Fruit fly (Drosophila melanogaster) whole organism, adult: ENCODE data around the gene p24-2.
"Not testable (repeated sequence)": the region's sequence is repeated elsewhere in the genome, so short reads cannot be mapped to it uniquely, and the experiment has no call there.

Experiments used
- CG11617 ChIP-seq: fragments of 200-800 bp; sonication (Bioruptor generic); optimal IDR thresholded peaks from 2 replicates; lab custom pipeline; 2017; ENCODE audit warnings: mild to moderate bottlenecking, missing biosample characterization, missing genetic modification reagents, missing genetic modification characterization
- CG12768 ChIP-seq: fragments of 200-800 bp; sonication (Bioruptor generic); optimal IDR thresholded peaks from 2 replicates; lab custom pipeline; 2017; ENCODE audit warnings: missing biosample characterization, missing genetic modification characterization, mild to moderate bottlenecking, moderate library complexity, missing genetic modification reagents
- CG14711 ChIP-seq: fragments of 200-800 bp; sonication (Bioruptor generic); optimal IDR thresholded peaks from 2 replicates; lab custom pipeline; 2018; ENCODE audit warnings: missing biosample characterization, mild to moderate bottlenecking, missing genetic modification characterization, moderate library complexity
- CG1620 ChIP-seq: fragments of 200-800 bp; sonication (Bioruptor generic); optimal IDR thresholded peaks from 2 replicates; lab custom pipeline; 2016; ENCODE audit warnings: missing biosample characterization, missing genetic modification characterization
- CG33017 ChIP-seq: fragments of 200-800 bp; sonication (Bioruptor generic); optimal IDR thresholded peaks from 2 replicates; lab custom pipeline; 2018; ENCODE audit warnings: missing biosample characterization, mild to moderate bottlenecking, missing genetic modification characterization, moderate library complexity
- CG5204 ChIP-seq: fragments of 200-800 bp; sonication (Bioruptor generic); optimal IDR thresholded peaks from 2 replicates; lab custom pipeline; 2016; ENCODE audit warnings: missing biosample characterization, missing genetic modification characterization
- CG7045 ChIP-seq: fragments of 200-800 bp; sonication (Bioruptor generic); optimal IDR thresholded peaks from 2 replicates; lab custom pipeline; 2017; ENCODE audit warnings: missing biosample characterization, mild to moderate bottlenecking, missing genetic modification characterization
- CG7101 ChIP-seq: fragments of 200-800 bp; sonication (Bioruptor generic); optimal IDR thresholded peaks from 2 replicates; lab custom pipeline; 2018; ENCODE audit warnings: missing biosample characterization, mild to moderate bottlenecking, missing genetic modification characterization, moderate library complexity
- Clk ChIP-seq: fragments of 200-800 bp; sonication (Bioruptor generic); optimal IDR thresholded peaks from 2 replicates; lab custom pipeline; 2017; ENCODE audit warnings: missing biosample characterization, missing genetic modification characterization
- Crg-1 ChIP-seq: fragments of 200-800 bp; sonication (Bioruptor generic); optimal IDR thresholded peaks from 2 replicates; lab custom pipeline; 2016; ENCODE audit warnings: missing biosample characterization, missing genetic modification characterization
- Hr96 ChIP-seq: fragments of 200-800 bp; sonication (Bioruptor generic); optimal IDR thresholded peaks from 2 replicates; lab custom pipeline; 2016; ENCODE audit warnings: missing biosample characterization, missing genetic modification characterization
- Mnt ChIP-seq: fragments of 200-800 bp; sonication (Bioruptor generic); optimal IDR thresholded peaks from 2 replicates; lab custom pipeline; 2016; ENCODE audit warnings: missing biosample characterization, mild to moderate bottlenecking, missing genetic modification characterization
- bab1 ChIP-seq: fragments of 200-800 bp; sonication (Bioruptor generic); optimal IDR thresholded peaks from 3 replicates; lab custom pipeline; 2019; ENCODE audit warnings: missing biosample characterization, mild to moderate bottlenecking, missing genetic modification characterization, moderate library complexity
- cic ChIP-seq: fragments of 200-800 bp; sonication (Bioruptor generic); optimal IDR thresholded peaks from 2 replicates; lab custom pipeline; 2017; ENCODE audit warnings: missing biosample characterization, mild to moderate bottlenecking, missing genetic modification characterization, moderate library complexity
- cnc ChIP-seq, 2 experiments: fragments of >200 bp; optimal IDR thresholded peaks; 2 replicates each; lab custom pipeline; 2017
- kay ChIP-seq: fragments of 200-800 bp; sonication (Bioruptor generic); peaks from one replicate; lab custom pipeline; 2016; ENCODE audit warnings: missing biosample characterization, missing genetic modification characterization, borderline replicate concordance
- ovo ChIP-seq: fragments of 200-800 bp; sonication (Bioruptor generic); optimal IDR thresholded peaks from 2 replicates; lab custom pipeline; 2016; ENCODE audit warnings: missing biosample characterization, missing genetic modification characterization
- pad ChIP-seq: fragments of 200-800 bp; sonication (Bioruptor generic); optimal IDR thresholded peaks from 3 replicates; lab custom pipeline; 2017; ENCODE audit warnings: missing biosample characterization, missing genetic modification characterization, mild to moderate bottlenecking, moderate library complexity, missing genetic modification reagents
- tj ChIP-seq: fragments of 200-800 bp; sonication (Bioruptor generic); optimal IDR thresholded peaks from 3 replicates; lab custom pipeline; 2017; ENCODE audit warnings: missing biosample characterization, mild to moderate bottlenecking, missing genetic modification characterization, moderate library complexity
- toe ChIP-seq: fragments of 200-800 bp; sonication (Bioruptor generic); optimal IDR thresholded peaks from 2 replicates; lab custom pipeline; 2016; ENCODE audit warnings: missing biosample characterization, missing genetic modification characterization

p24-2 gene

DNA sequence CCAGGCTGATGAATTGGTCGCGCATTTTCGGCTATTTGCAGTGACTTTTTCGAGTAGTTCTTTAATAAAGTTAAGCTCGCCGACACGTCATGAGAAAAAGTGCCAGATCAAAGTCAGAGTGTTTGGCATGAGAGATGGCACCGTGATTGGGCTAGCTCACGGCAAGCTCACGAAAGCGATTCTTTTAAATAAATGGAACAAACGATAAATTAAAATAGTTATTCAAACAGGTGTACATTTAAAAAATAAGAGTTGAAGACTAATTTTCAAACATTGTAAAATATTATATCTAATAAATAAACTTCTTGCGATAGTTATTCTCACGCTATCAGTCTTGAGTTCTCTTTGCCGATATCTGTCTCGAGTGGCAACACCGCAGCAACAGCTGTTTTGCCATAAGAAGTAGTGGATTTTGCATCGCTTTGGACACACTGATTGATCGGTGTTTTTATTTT, at the start of gene p24-2, which contains the start of the genes Unc-115b and CG32939:
p24-2 (minus strand) TSS at position 120 of the 455 bp plus-strand sequence.
Unc-115b (minus strand) TSS at position 101 of the 455 bp plus-strand sequence.
CG32939 (plus strand) TSS at position 405 of the 455 bp plus-strand sequence.
- TF ChIP-seq CG7045 (GFP tag; lab: Kevin White, UChicago); CG12768 (GFP tag; lab: Kevin White, UChicago); CG14711: not testable (repeated sequence)

- TF ChIP-seq CG7101 (tag; lab: Kevin White, UChicago) (peak; percentile 2), Crg-1 (GFP tag; lab: Kevin White, UChicago) (no peak), Clk (GFP tag; lab: Kevin White, UChicago) (no peak), cnc (optimal IDR thresholded peaks at IDR 0.05; lab: Kevin White, UChicago) (no peak), CG33017 (tag; lab: Kevin White, UChicago) (no peak), CG11617 (GFP tag; lab: Kevin White, UChicago) (peak; percentile 10), CG14711 (no peak), Mnt (GFP tag; lab: Kevin White, UChicago) (peak; percentile 12), bab1 (GFP tag; lab: Kevin White, UChicago) (no peak), kay (GFP tag; lab: Kevin White, UChicago) (peak; percentile 58), tj (GFP tag; lab: Kevin White, UChicago) (no peak), cic (GFP tag; lab: Kevin White, UChicago) (no peak)
Measured at dm6 chr3R:9740713-9741112, 48.1 kb upstream of the p24-2 start, which contains the start of gene Pnn. Gene Pnn, plus strand, starts transcription at chr3R:9740899.

dm6 chr3R:9739793-9740192, 47.2 kb upstream of the p24-2 start, which contains the start of gene side-VII:
Gene side-VII, minus strand, starts transcription at chr3R:9739979.
- TF ChIP-seq CG14711, result no peak
- no peak for TF ChIP-seq CG7045 (GFP tag; lab: Kevin White, UChicago)
- TF ChIP-seq CG5204 (GFP tag; lab: Kevin White, UChicago), result no peak
- TF ChIP-seq kay (GFP tag; lab: Kevin White, UChicago), result peak; percentile 27
- no peak for TF ChIP-seq toe (GFP tag; lab: Kevin White, UChicago)
- no peak for TF ChIP-seq bab1 (GFP tag; lab: Kevin White, UChicago)
- no peak for TF ChIP-seq CG11617 (GFP tag; lab: Kevin White, UChicago)

- no peak for TF ChIP-seq CG12768 (GFP tag; lab: Kevin White, UChicago)
- no peak for TF ChIP-seq CG1620 (GFP tag; lab: Kevin White, UChicago)
- no peak for TF ChIP-seq Clk (GFP tag; lab: Kevin White, UChicago)
- TF ChIP-seq CG14711, result no peak
- no peak for TF ChIP-seq cic (GFP tag; lab: Kevin White, UChicago)
- no peak for TF ChIP-seq bab1 (GFP tag; lab: Kevin White, UChicago)
- TF ChIP-seq kay (GFP tag; lab: Kevin White, UChicago), result no peak
- TF ChIP-seq pad (GFP tag; lab: Kevin White, UChicago), result no peak
- no peak for TF ChIP-seq CG5204 (GFP tag; lab: Kevin White, UChicago)
- TF ChIP-seq CG7045 (GFP tag; lab: Kevin White, UChicago), result no peak
- no peak for TF ChIP-seq cnc (optimal IDR thresholded peaks at IDR 0.05; lab: Kevin White, UChicago)
- TF ChIP-seq tj (GFP tag; lab: Kevin White, UChicago), result no peak
- TF ChIP-seq Mnt (GFP tag; lab: Kevin White, UChicago), result no peak
- TF ChIP-seq CG33017 (tag; lab: Kevin White, UChicago), result no peak
- TF ChIP-seq Crg-1 (GFP tag; lab: Kevin White, UChicago), result no peak
- no peak for TF ChIP-seq CG7101 (tag; lab: Kevin White, UChicago)
- no peak for TF ChIP-seq CG11617 (GFP tag; lab: Kevin White, UChicago)
- no peak for TF ChIP-seq ovo
Measured at dm6 chr3R:9735151-9735550, 42.6 kb upstream of the p24-2 start.

- TF ChIP-seq cic (GFP tag; lab: Kevin White, UChicago), result no peak
- no peak for TF ChIP-seq CG7045 (GFP tag; lab: Kevin White, UChicago)
Measured at dm6 chr3R:9733150-9733549, 40.6 kb upstream of the p24-2 start, which contains the start of gene alphaTub85E. Gene alphaTub85E, minus strand, starts transcription at chr3R:9733250.

dm6 chr3R:9730784-9731183, 38.2 kb upstream of the p24-2 start, which contains the start of gene FoxP:
Gene FoxP, minus strand, starts transcription at chr3R:9730872.
- TF ChIP-seq ovo (no peak), kay (GFP tag; lab: Kevin White, UChicago) (peak; percentile 29)

DNA sequence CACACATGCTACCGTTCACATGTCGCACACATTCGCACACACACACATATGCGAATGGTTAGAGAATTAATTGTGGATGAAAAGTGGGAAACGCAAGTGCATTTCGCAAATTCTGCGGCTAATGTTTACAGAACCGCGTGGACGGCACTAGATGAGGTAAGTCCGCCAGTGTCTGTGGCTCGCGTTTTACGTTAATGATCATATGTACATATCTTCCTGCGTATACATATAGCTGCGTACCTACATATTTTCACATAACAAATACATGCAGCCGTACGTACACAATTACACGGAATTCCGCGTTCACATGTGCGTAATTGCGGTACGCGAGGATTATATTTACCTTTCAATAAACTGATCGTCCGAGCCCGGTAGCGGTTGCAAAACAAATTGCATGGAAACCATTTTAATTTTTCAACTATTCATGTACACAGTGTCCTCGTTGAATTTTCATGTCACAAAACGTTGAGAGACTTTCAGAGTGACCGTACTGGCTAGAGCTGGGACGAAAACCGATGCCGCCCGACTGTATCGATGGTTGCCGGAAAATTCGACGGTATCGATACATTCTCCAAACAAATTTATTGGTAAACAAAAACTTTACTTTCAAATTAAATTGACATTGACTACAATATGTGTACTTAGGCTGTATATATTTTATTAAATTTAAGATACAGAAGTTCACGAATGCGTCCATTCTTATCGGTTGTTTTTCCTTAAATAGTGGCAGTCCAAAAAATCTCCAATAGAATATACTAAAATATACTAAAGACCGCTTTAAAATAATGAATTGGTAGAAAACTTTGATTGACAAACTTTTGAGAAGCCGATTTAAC, 32.7 kb upstream of the p24-2 start, which contains the start of gene hyd:
hyd (minus strand) TSS at position 495 of the 836 bp plus-strand sequence.
- TF ChIP-seq ovo (peak; percentile 9), Mnt (GFP tag; lab: Kevin White, UChicago) (peak; percentile 71), kay (GFP tag; lab: Kevin White, UChicago) (no peak), tj (GFP tag; lab: Kevin White, UChicago) (peak; percentile 4), Clk (GFP tag; lab: Kevin White, UChicago) (no peak), CG14711 (no peak), cic (GFP tag; lab: Kevin White, UChicago) (peak; percentile 8), bab1 (GFP tag; lab: Kevin White, UChicago) (peak; percentile 38), Hr96 (GFP tag; lab: Kevin White, UChicago) (no peak), CG7045 (GFP tag; lab: Kevin White, UChicago) (no peak), CG12768 (GFP tag; lab: Kevin White, UChicago) (peak; percentile 27)
